Fruit fly (Drosophila melanogaster) whole organism, embryonic: ENCODE data around the gene CG7550.
A peak's percentile ranks its signal among the peaks of the same experiment; 100 is the strongest.

Experiments
- CG10274 ChIP-seq: fragments of 200-800 bp; sonication (Bioruptor generic); optimal IDR thresholded peaks from 3 replicates; lab custom pipeline; 2017; ENCODE audit warnings: missing biosample characterization, mild to moderate bottlenecking, missing genetic modification characterization
- CG10462 ChIP-seq: fragments of 200-800 bp; sonication (Bioruptor generic); optimal IDR thresholded peaks from 2 replicates; lab custom pipeline; 2016; ENCODE audit warnings: missing biosample characterization, missing genetic modification characterization
- CG10959 ChIP-seq: fragments of 200-800 bp; sonication (Bioruptor generic); IDR thresholded peaks from 2 replicates; pipeline ENCODE4 v1.3.6; 2022; ENCODE audit warnings: missing biosample characterization, missing genetic modification characterization
- CG11085 ChIP-seq: fragments of 200-800 bp; sonication (Bioruptor generic); IDR thresholded peaks from 2 replicates; pipeline ENCODE4 v1.3.6; 2022; ENCODE audit warnings: missing biosample characterization, missing genetic modification characterization
- CG12219 ChIP-seq: fragments of 200-800 bp; sonication (Bioruptor generic); optimal IDR thresholded peaks from 3 replicates; lab custom pipeline; 2018; ENCODE audit warnings: missing biosample characterization, mild to moderate bottlenecking, missing genetic modification characterization
- CG2199 ChIP-seq: fragments of 200-800 bp; sonication (Bioruptor generic); IDR thresholded peaks from 3 replicates; pipeline ENCODE4 v1.3.6; 2022; ENCODE audit warnings: missing biosample characterization, missing genetic modification characterization
- CG3163 ChIP-seq: fragments of 200-800 bp; sonication (Bioruptor generic); optimal IDR thresholded peaks from 3 replicates; lab custom pipeline; 2016; ENCODE audit warnings: missing biosample characterization, missing genetic modification characterization
- CG42726 ChIP-seq: fragments of 200-800 bp; sonication (Bioruptor generic); IDR thresholded peaks from 2 replicates; pipeline ENCODE4 v1.3.6; 2022; ENCODE audit warnings: missing biosample characterization, missing genetic modification characterization; ENCODE audit not compliant: partially characterized antibody
- CG7839 ChIP-seq: fragments of 200-800 bp; sonication (Bioruptor generic); optimal IDR thresholded peaks from 3 replicates; lab custom pipeline; 2018; ENCODE audit warnings: missing biosample characterization, mild to moderate bottlenecking, missing genetic modification characterization, moderate library complexity
- CG7963 ChIP-seq: fragments of 200-800 bp; sonication (Bioruptor generic); IDR thresholded peaks from 3 replicates; pipeline ENCODE4 v1.3.6; 2022; ENCODE audit warnings: missing biosample characterization, missing genetic modification characterization; ENCODE audit not compliant: partially characterized antibody
- CG9609 ChIP-seq: fragments of 200-800 bp; sonication (Bioruptor generic); optimal IDR thresholded peaks from 3 replicates; lab custom pipeline; 2016; ENCODE audit warnings: missing biosample characterization, missing genetic modification characterization
- GATAe ChIP-seq: fragments of 200-800 bp; sonication (Bioruptor generic); conservative IDR thresholded peaks from 2 replicates; pipeline ENCODE4 v1.3.6; 2022; ENCODE audit warnings: missing biosample characterization, missing genetic modification characterization
- HmgZ ChIP-seq: fragments of 200-800 bp; sonication (Bioruptor generic); optimal IDR thresholded peaks from 2 replicates; lab custom pipeline; 2018; ENCODE audit warnings: missing biosample characterization, mild to moderate bottlenecking, missing genetic modification characterization
- Lhr ChIP-seq: fragments of 200-800 bp; sonication (Bioruptor generic); optimal IDR thresholded peaks from 3 replicates; lab custom pipeline; 2017; ENCODE audit warnings: mild to moderate bottlenecking, missing biosample characterization, missing genetic modification reagents, missing genetic modification characterization
- Poxn ChIP-seq: fragments of 200-800 bp; sonication (Bioruptor generic); IDR thresholded peaks from 2 replicates; pipeline ENCODE4 v1.3.6; 2022; ENCODE audit warnings: missing biosample characterization, missing genetic modification characterization
- Rfx ChIP-seq: fragments of 200-800 bp; sonication (Bioruptor generic); IDR thresholded peaks from 2 replicates; pipeline ENCODE4 v1.3.6; 2022; ENCODE audit warnings: missing biosample characterization, missing genetic modification characterization
- chif ChIP-seq, 2 experiments: fragments of 200-800 bp; sonication (Bioruptor generic); optimal IDR thresholded peaks; 3 replicates each; lab custom pipeline; 2016; ENCODE audit warnings: missing biosample characterization in 2 of 2, missing genetic modification characterization in 2 of 2
- chinmo ChIP-seq: fragments of 200-800 bp; sonication (Bioruptor generic); IDR thresholded peaks from 4 replicates; pipeline ENCODE4 v1.3.6; 2022; ENCODE audit warnings: missing biosample characterization, missing genetic modification characterization; ENCODE audit not compliant: partially characterized antibody
- corto ChIP-seq: fragments of 200-800 bp; sonication (Bioruptor generic); optimal IDR thresholded peaks from 2 replicates; lab custom pipeline; 2016; ENCODE audit warnings: missing biosample characterization, mild to moderate bottlenecking, missing genetic modification characterization, moderate library complexity
- gcm ChIP-seq: fragments of 200-800 bp; sonication (Bioruptor generic); optimal IDR thresholded peaks from 2 replicates; lab custom pipeline; 2019; ENCODE audit warnings: missing biosample characterization, mild to moderate bottlenecking, missing genetic modification characterization, moderate library complexity
- gem ChIP-seq: fragments of 200-800 bp; sonication (Bioruptor generic); optimal IDR thresholded peaks from 2 replicates; lab custom pipeline; 2019; ENCODE audit warnings: missing biosample characterization, mild to moderate bottlenecking, missing genetic modification characterization, moderate library complexity
- grau ChIP-seq: fragments of 200-800 bp; optimal IDR thresholded peaks from 3 replicates; lab custom pipeline; 2019; ENCODE audit warnings: missing biosample characterization, mild to moderate bottlenecking, missing genetic modification characterization, moderate library complexity
- grn ChIP-seq: fragments of 200-800 bp; sonication (Bioruptor generic); optimal IDR thresholded peaks from 3 replicates; lab custom pipeline; 2017; ENCODE audit warnings: missing biosample characterization, missing genetic modification characterization
- inv ChIP-seq: fragments of 200-800 bp; sonication (Bioruptor generic); IDR thresholded peaks from 2 replicates; pipeline ENCODE4 v1.3.6; 2022; ENCODE audit warnings: missing biosample characterization, missing genetic modification characterization; ENCODE audit not compliant: partially characterized antibody
- sens ChIP-seq: fragments of 200-800 bp; sonication (Bioruptor generic); peaks from one replicate; lab custom pipeline; 2016; ENCODE audit warnings: missing biosample characterization, missing genetic modification characterization
- trem ChIP-seq: fragments of 200-800 bp; optimal IDR thresholded peaks from 3 replicates; lab custom pipeline; 2019; ENCODE audit warnings: missing biosample characterization, mild to moderate bottlenecking, missing genetic modification characterization, moderate library complexity
- tup ChIP-seq: fragments of 200-800 bp; sonication (Bioruptor generic); optimal IDR thresholded peaks from 2 replicates; lab custom pipeline; 2016; ENCODE audit warnings: missing biosample characterization, mild to moderate bottlenecking, missing genetic modification characterization, moderate library complexity

The CG7550 gene

dm6 chr3L:8073872-8074271, 50.5 kb downstream of the CG7550 start (continued):
- TF ChIP-seq CG3163 (GFP tag; lab: Kevin White, UChicago), result peak; percentile 50
- TF ChIP-seq trem (tag; lab: Kevin White, UChicago), result no peak
- TF ChIP-seq gem (tag; lab: Kevin White, UChicago), result no peak
- no peak for TF ChIP-seq inv (GFP tag; lab: Robert Waterston, UW)
- no peak for TF ChIP-seq corto (GFP tag; lab: Kevin White, UChicago)
- TF ChIP-seq CG10274, result no peak
- no peak for TF ChIP-seq CG11085 (GFP tag; lab: Robert Waterston, UW)
- TF ChIP-seq CG10959 (GFP tag; lab: Robert Waterston, UW), result no peak
- TF ChIP-seq gcm, result no peak
- 0 out of 4 replicates have a peak, but pooled peaks have one; percentile 26 for TF ChIP-seq chinmo
- no peak for TF ChIP-seq CG42726
- peak; percentile 5 for TF ChIP-seq HmgZ (tag; lab: Kevin White, UChicago)
- no peak for TF ChIP-seq CG10462 (GFP tag; lab: Kevin White, UChicago)
- TF ChIP-seq CG12219, result no peak
- peak; percentile 44; the same call in 1 of the 2 replicates for TF ChIP-seq Rfx
- no peak for TF ChIP-seq CG2199 (GFP tag; lab: Robert Waterston, UW)
- no peak for TF ChIP-seq CG7963 (GFP tag; lab: Robert Waterston, UW)
- no peak for TF ChIP-seq Poxn
- TF ChIP-seq grau (tag; lab: Kevin White, UChicago), result no peak
- no peak for TF ChIP-seq sens (GFP tag; lab: Kevin White, UChicago)
- TF ChIP-seq CG7839 (tag; lab: Kevin White, UChicago), result no peak
- TF ChIP-seq GATAe (GFP tag; lab: Robert Waterston, UW), result no peak
- no peak for TF ChIP-seq CG9609
- TF ChIP-seq grn (GFP tag; lab: Kevin White, UChicago), result no peak
- TF ChIP-seq Lhr (GFP tag; lab: Kevin White, UChicago), result no peak
- TF ChIP-seq tup (GFP tag; lab: Kevin White, UChicago), result no peak
- no peak for TF ChIP-seq chif (GFP tag; optimal IDR thresholded peaks at IDR 0.05; lab: Kevin White, UChicago)
